Worm (Caenorhabditis elegans) whole organism, mixed stage, embryonic: ENCODE results near the gene his-32.

Source experiments
- bed-3 ChIP-seq: fragments of 200-800 bp; sonication (Bioruptor generic); optimal IDR thresholded peaks from 3 replicates; lab custom pipeline; 2018; ENCODE audit warnings: mild to moderate bottlenecking, missing genetic modification characterization, moderate library complexity, missing compliant biosample characterization
- blmp-1 ChIP-seq: fragments of 150-350 bp; optimal IDR thresholded peaks from 2 replicates; lab custom pipeline; 2014; ENCODE audit warnings: missing biosample characterization, missing genetic modification characterization
- ceh-39 ChIP-seq: fragments of 150-350 bp; optimal IDR thresholded peaks from 2 replicates; lab custom pipeline; 2014; ENCODE audit warnings: missing biosample characterization, missing genetic modification characterization
- elt-3 ChIP-seq: fragments of 150-350 bp; optimal IDR thresholded peaks from 2 replicates; lab custom pipeline; 2014; ENCODE audit warnings: missing biosample characterization, missing genetic modification characterization
- lin-13 ChIP-seq: fragments of 150-350 bp; optimal IDR thresholded peaks from 2 replicates; lab custom pipeline; 2014; ENCODE audit warnings: missing biosample characterization, missing genetic modification characterization
- nhr-2 ChIP-seq: fragments of 150-350 bp; optimal IDR thresholded peaks from 2 replicates; lab custom pipeline; 2014; ENCODE audit warnings: missing biosample characterization, missing genetic modification characterization
- nhr-237 ChIP-seq: fragments of 150-350 bp; optimal IDR thresholded peaks from 2 replicates; lab custom pipeline; 2014; ENCODE audit warnings: missing biosample characterization, missing genetic modification characterization
- nhr-28 ChIP-seq: fragments of 150-350 bp; optimal IDR thresholded peaks from 2 replicates; lab custom pipeline; 2014; ENCODE audit warnings: missing biosample characterization, missing genetic modification characterization
- pha-4 ChIP-seq: fragments of 150-350 bp; optimal IDR thresholded peaks from 2 replicates; lab custom pipeline; 2018; ENCODE audit warnings: missing biosample characterization, missing genetic modification reagents, missing genetic modification characterization
- snpc-4 ChIP-seq: fragments of 150-350 bp; optimal IDR thresholded peaks from 2 replicates; lab custom pipeline; 2014; ENCODE audit warnings: missing biosample characterization, missing genetic modification characterization
- sptf-1 ChIP-seq: sonication (generic microtip); optimal IDR thresholded peaks from 2 replicates; lab custom pipeline; 2017; ENCODE audit warnings: mild to moderate bottlenecking, missing genetic modification characterization, moderate library complexity, missing compliant biosample characterization
- unc-39 ChIP-seq: fragments of 150-350 bp; optimal IDR thresholded peaks from 2 replicates; lab custom pipeline; 2014; ENCODE audit warnings: missing biosample characterization, missing genetic modification characterization
- unc-62 ChIP-seq: fragments of 150-350 bp; optimal IDR thresholded peaks from 2 replicates; lab custom pipeline; 2014; ENCODE audit warnings: missing biosample characterization, missing genetic modification reagents, missing genetic modification characterization
- ztf-11 ChIP-seq: fragments of 150-350 bp; optimal IDR thresholded peaks from 2 replicates; lab custom pipeline; 2014; ENCODE audit warnings: missing biosample characterization, missing genetic modification characterization

ce11 chrIV:8377501-8377900, 43.4 kb downstream of the his-32 start, which contains the start of gene D2096.7:
- TF ChIP-seq bed-3 (GFP tag; lab: Kevin White, UChicago) (no peak), lin-13 (tag; lab: Kevin White, UChicago) (no peak), pha-4 (tag; lab: Kevin White, UChicago) (no peak), blmp-1 (no peak), nhr-28 (tag; lab: Kevin White, UChicago) (no peak), sptf-1 (tag; lab: Kevin White, UChicago) (no peak), ztf-11 (tag; lab: Kevin White, UChicago) (no peak), snpc-4 (tag; lab: Kevin White, UChicago) (no peak), unc-62 (no peak), unc-39 (tag; lab: Kevin White, UChicago) (no peak), ceh-39 (no peak), nhr-2 (no peak), nhr-237 (no peak), elt-3 (tag; lab: Kevin White, UChicago) (no peak)
